Fruit fly (Drosophila melanogaster): ENCODE measurements around the gene CG8661.

Gene CG8661

DNA sequence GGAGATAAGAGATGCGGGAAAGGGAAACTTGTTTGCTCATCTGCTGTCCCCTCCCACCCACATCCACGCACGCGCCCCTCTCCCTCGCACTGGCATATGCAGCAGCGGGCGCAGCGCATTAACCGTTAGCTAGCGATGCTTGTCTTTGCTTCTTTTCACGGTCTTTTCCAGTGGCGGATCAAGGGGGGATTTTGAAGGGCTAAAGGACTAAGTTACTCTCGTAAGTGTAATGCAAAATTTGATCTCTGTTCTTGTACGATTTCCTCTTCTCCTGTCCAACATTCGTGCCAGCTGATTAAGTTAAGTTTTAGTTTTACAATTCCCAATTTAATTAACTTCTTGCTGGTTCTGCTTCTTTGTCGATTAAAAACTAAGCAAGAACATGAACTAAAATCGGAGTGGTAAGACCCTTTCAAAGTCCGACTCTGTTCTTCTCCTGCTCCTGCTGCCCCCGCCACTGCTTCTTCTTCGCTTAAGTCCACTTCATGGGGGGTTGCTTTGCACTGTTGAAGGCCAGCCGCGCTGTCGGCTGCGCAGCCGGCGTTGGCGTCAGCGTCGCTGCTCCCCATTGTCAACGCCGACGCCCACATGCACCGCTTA is 16.4 kb upstream of the CG8661 start (continued):
- TF ChIP-seq Ets97D (GFP tag; optimal IDR thresholded peaks at IDR 0.05): no peak
- TF ChIP-seq CG17361 (GFP tag; IDR thresholded peaks at IDR 0.05): peak; percentile 79
- peak; percentile 58 for TF ChIP-seq CG12391 (tag; optimal IDR thresholded peaks at IDR 0.05)
- TF ChIP-seq sob (GFP tag; IDR thresholded peaks at IDR 0.05): no peak
- peak; percentile 53 for TF ChIP-seq Hmr (GFP tag; optimal IDR thresholded peaks at IDR 0.05)
- TF ChIP-seq Hr3 (GFP tag; optimal IDR thresholded peaks at IDR 0.05): peak; percentile 52
- no peak for TF ChIP-seq Poxn (GFP tag; IDR thresholded peaks at IDR 0.05)
- TF ChIP-seq CG14441 (GFP tag; IDR thresholded peaks at IDR 0.05): no peak
- TF ChIP-seq nerfin-1 (tag; optimal IDR thresholded peaks at IDR 0.05): peak; percentile 47
- TF ChIP-seq Atf3 (GFP tag; optimal IDR thresholded peaks at IDR 0.05): no peak
- TF ChIP-seq E2f2 (GFP tag; IDR thresholded peaks at IDR 0.05): no peak
- peak; percentile 11 to 52 for TF ChIP-seq dpn (GFP tag; optimal IDR thresholded peaks at IDR 0.05)
- peak; percentile 29; the same call in 1 of the 2 replicates for TF ChIP-seq ranshi (GFP tag; IDR thresholded peaks at IDR 0.05)
- peak; percentile 74 for TF ChIP-seq CG18599 (GFP tag; optimal IDR thresholded peaks at IDR 0.05)
- peak; percentile 75 for TF ChIP-seq CG31441 (GFP tag; IDR thresholded peaks at IDR 0.05)
- TF ChIP-seq kay (GFP tag; optimal IDR thresholded peaks at IDR 0.05): peak; percentile 27
- peak; percentile 18 for TF ChIP-seq CG12071 (GFP tag; optimal IDR thresholded peaks at IDR 0.05)
- TF ChIP-seq croc (GFP tag; conservative IDR thresholded peaks at IDR 0.05): peak; percentile 62; the same call in 2 of the 3 replicates
- TF ChIP-seq CG10209 (GFP tag; optimal IDR thresholded peaks at IDR 0.05): peak; percentile 50
- peak; percentile 68 for TF ChIP-seq Drgx (GFP tag; IDR thresholded peaks at IDR 0.05)
- TF ChIP-seq CG2678 (tag; optimal IDR thresholded peaks at IDR 0.05): peak; percentile 81
- TF ChIP-seq kah (GFP tag; optimal IDR thresholded peaks at IDR 0.05): peak; percentile 14
- no peak; the same call in 1 of the 2 replicates for TF ChIP-seq Rx (GFP tag; IDR thresholded peaks at IDR 0.05)
- TF ChIP-seq CG10654 (GFP tag; optimal IDR thresholded peaks at IDR 0.05): peak; percentile 6
- TF ChIP-seq CG31224 (GFP tag; IDR thresholded peaks at IDR 0.05): 0 out of 2 replicates have a peak, but pooled peaks have one; percentile 31
- TF ChIP-seq Bgb (GFP tag; IDR thresholded peaks at IDR 0.05; ENCODE audit: partially characterized antibody): no peak
- no peak for TF ChIP-seq HmgD (GFP tag; optimal IDR thresholded peaks at IDR 0.05)
- TF ChIP-seq CG12659 (GFP tag; optimal IDR thresholded peaks at IDR 0.05): peak; percentile 10
- peak; percentile 28 for TF ChIP-seq CG11398 (GFP tag; optimal IDR thresholded peaks at IDR 0.05)
- TF ChIP-seq CG6689 (GFP tag; IDR thresholded peaks at IDR 0.05): peak; percentile 57
- no peak for TF ChIP-seq CG9609 (GFP tag; optimal IDR thresholded peaks at IDR 0.05)
- TF ChIP-seq az2 (GFP tag; optimal IDR thresholded peaks at IDR 0.05): peak; percentile 50
- no peak for TF ChIP-seq stwl (tag; optimal IDR thresholded peaks at IDR 0.05)
- TF ChIP-seq BEAF-32 (GFP tag; optimal IDR thresholded peaks at IDR 0.05): no peak
- peak; percentile 52 for TF ChIP-seq tin (GFP tag; optimal IDR thresholded peaks at IDR 0.05)
- peak; percentile 50 for TF ChIP-seq CG4424 (GFP tag; optimal IDR thresholded peaks at IDR 0.05)
- no peak for TF ChIP-seq corto (GFP tag; optimal IDR thresholded peaks at IDR 0.05)
- TF ChIP-seq CG8281 (tag; optimal IDR thresholded peaks at IDR 0.05): peak; percentile 37
- TF ChIP-seq Dref (GFP tag; IDR thresholded peaks at IDR 0.05): no peak
- TF ChIP-seq CG9437 (GFP tag; optimal IDR thresholded peaks at IDR 0.05): peak; percentile 17
- TF ChIP-seq CG6683 (GFP tag; optimal IDR thresholded peaks at IDR 0.05): peak; percentile 41
- TF ChIP-seq MTF-1 (GFP tag; optimal IDR thresholded peaks at IDR 0.05; ENCODE audit: borderline replicate concordance): no peak
- TF ChIP-seq CG14710 (tag; optimal IDR thresholded peaks at IDR 0.05): peak; percentile 66
- TF ChIP-seq zfh1 (GFP tag; IDR thresholded peaks at IDR 0.05): peak; percentile 17; the same call in 2 of the 3 replicates
- TF ChIP-seq tgo (GFP tag; IDR thresholded peaks at IDR 0.05): peak; percentile 32; the same call in 2 of the 3 replicates
- TF ChIP-seq lov (optimal IDR thresholded peaks at IDR 0.05): no peak
- TF ChIP-seq lov (GFP tag; IDR thresholded peaks at IDR 0.05): no peak
- TF ChIP-seq nom (GFP tag; optimal IDR thresholded peaks at IDR 0.05): peak; percentile 81
- TF ChIP-seq pnt (GFP tag; optimal IDR thresholded peaks at IDR 0.05): peak; percentile 65
- no peak for TF ChIP-seq C15 (GFP tag; IDR thresholded peaks at IDR 0.05)
